Worm (Caenorhabditis elegans) whole organism, L2 larva: Measurements from ENCODE around the gene asm-1.

ENCODE experiments used
- C34F6.9 ChIP-seq: fragments of 150-350 bp; optimal IDR thresholded peaks from 2 replicates; lab custom pipeline; 2014; ENCODE audit warnings: missing biosample characterization, missing genetic modification characterization
- R02D3.7 ChIP-seq: fragments of 150-350 bp; optimal IDR thresholded peaks from 2 replicates; lab custom pipeline; 2014; ENCODE audit warnings: missing biosample characterization, missing genetic modification characterization
- ZK546.5 ChIP-seq: sonication (generic microtip); optimal IDR thresholded peaks from 2 replicates; lab custom pipeline; 2017; ENCODE audit warnings: missing biosample characterization, missing genetic modification characterization
- alr-1 ChIP-seq: fragments of 150-350 bp; optimal IDR thresholded peaks from 2 replicates; lab custom pipeline; 2014; ENCODE audit warnings: missing biosample characterization, missing genetic modification characterization
- aly-2 ChIP-seq: fragments of 150-350 bp; optimal IDR thresholded peaks from 2 replicates; lab custom pipeline; 2014; ENCODE audit warnings: missing biosample characterization, missing genetic modification characterization
- ama-1 ChIP-seq: fragments of 150-350 bp; optimal IDR thresholded peaks from 2 replicates; lab custom pipeline; 2018; ENCODE audit warnings: inconsistent platforms
- blmp-1 ChIP-seq: sonication (generic microtip); optimal IDR thresholded peaks from 2 replicates; lab custom pipeline; 2017; ENCODE audit warnings: missing genetic modification characterization, mild to moderate bottlenecking, missing compliant biosample characterization, antibody characterized with exemption, moderate library complexity; ENCODE audit not compliant: insufficient read depth
- ceh-16 ChIP-seq: fragments of 150-350 bp; optimal IDR thresholded peaks from 2 replicates; lab custom pipeline; 2014; ENCODE audit warnings: missing biosample characterization, missing genetic modification characterization
- ceh-82 ChIP-seq: fragments of 150-350 bp; optimal IDR thresholded peaks from 2 replicates; lab custom pipeline; 2014; ENCODE audit warnings: missing biosample characterization, missing genetic modification characterization
- egl-27 ChIP-seq: sonication (generic microtip); optimal IDR thresholded peaks from 3 replicates; lab custom pipeline; 2017; ENCODE audit warnings: missing biosample characterization, missing genetic modification reagents, missing genetic modification characterization
- elt-1 ChIP-seq: fragments of 150-350 bp; optimal IDR thresholded peaks from 2 replicates; lab custom pipeline; 2014; ENCODE audit warnings: missing biosample characterization, missing genetic modification characterization
- elt-3 ChIP-seq: sonication (generic microtip); optimal IDR thresholded peaks from 2 replicates; lab custom pipeline; 2017; ENCODE audit warnings: missing biosample characterization, missing genetic modification characterization
- fos-1 ChIP-seq: fragments of 150-350 bp; optimal IDR thresholded peaks from 2 replicates; lab custom pipeline; 2014; ENCODE audit warnings: missing biosample characterization, missing genetic modification characterization
- lin-11 ChIP-seq: fragments of 150-350 bp; sonication (generic microtip); optimal IDR thresholded peaks from 2 replicates; lab custom pipeline; 2014; ENCODE audit warnings: missing biosample characterization, missing genetic modification characterization, inconsistent platforms, mixed read lengths
- lin-13 ChIP-seq: fragments of 150-350 bp; optimal IDR thresholded peaks from 2 replicates; lab custom pipeline; 2014; ENCODE audit warnings: missing biosample characterization, missing genetic modification reagents, missing genetic modification characterization
- lin-39 ChIP-seq: fragments of 150-350 bp; optimal IDR thresholded peaks from 2 replicates; lab custom pipeline; 2014; ENCODE audit warnings: missing biosample characterization, missing genetic modification reagents, missing genetic modification characterization
- mbf-1 ChIP-seq: sonication (generic microtip); optimal IDR thresholded peaks from 2 replicates; lab custom pipeline; 2017; ENCODE audit warnings: missing biosample characterization, missing genetic modification characterization
- mdl-1 ChIP-seq, 2 experiments: fragments of 150-350 bp in 1 of 2; sonication (generic microtip) in 1 of 2; optimal IDR thresholded peaks; 2 replicates each; lab custom pipeline; 2017; ENCODE audit warnings: missing biosample characterization in 2 of 2, missing genetic modification characterization in 2 of 2
- nhr-10 ChIP-seq: sonication (generic microtip); optimal IDR thresholded peaks from 2 replicates; lab custom pipeline; 2017; ENCODE audit warnings: missing biosample characterization, missing genetic modification characterization
- nhr-11 ChIP-seq: fragments of 150-350 bp; optimal IDR thresholded peaks from 2 replicates; lab custom pipeline; 2014; ENCODE audit warnings: missing biosample characterization, missing genetic modification characterization
- nhr-12 ChIP-seq: fragments of 150-350 bp; optimal IDR thresholded peaks from 2 replicates; lab custom pipeline; 2014; ENCODE audit warnings: missing biosample characterization, missing genetic modification characterization
- nhr-129 ChIP-seq: fragments of 150-350 bp; optimal IDR thresholded peaks from 2 replicates; lab custom pipeline; 2014; ENCODE audit warnings: missing biosample characterization, missing genetic modification characterization
- nhr-21 ChIP-seq: fragments of 150-350 bp; optimal IDR thresholded peaks from 2 replicates; lab custom pipeline; 2014; ENCODE audit warnings: missing biosample characterization, missing genetic modification characterization
- nhr-23 ChIP-seq: fragments of 150-350 bp; optimal IDR thresholded peaks from 2 replicates; lab custom pipeline; 2014; ENCODE audit warnings: missing biosample characterization, missing genetic modification reagents, missing genetic modification characterization
- nhr-237 ChIP-seq: fragments of 150-350 bp; optimal IDR thresholded peaks from 2 replicates; lab custom pipeline; 2014; ENCODE audit warnings: missing biosample characterization, missing genetic modification characterization
- nhr-25 ChIP-seq: fragments of 150-350 bp; sonication (generic microtip); optimal IDR thresholded peaks from 3 replicates; lab custom pipeline; 2014; ENCODE audit warnings: missing biosample characterization, missing genetic modification characterization
- nhr-77 ChIP-seq: fragments of 150-350 bp; optimal IDR thresholded peaks from 2 replicates; lab custom pipeline; 2014; ENCODE audit warnings: missing biosample characterization, missing genetic modification characterization
- peb-1 ChIP-seq: fragments of 150-350 bp; optimal IDR thresholded peaks from 2 replicates; lab custom pipeline; 2014; ENCODE audit warnings: missing biosample characterization, missing genetic modification characterization
- sem-4 ChIP-seq: fragments of 150-350 bp; optimal IDR thresholded peaks from 2 replicates; lab custom pipeline; 2014; ENCODE audit warnings: missing biosample characterization, missing genetic modification reagents, missing genetic modification characterization
- skn-1 ChIP-seq: sonication (generic microtip); optimal IDR thresholded peaks from 2 replicates; lab custom pipeline; 2017; ENCODE audit warnings: missing biosample characterization, missing genetic modification characterization
- sma-3 ChIP-seq: sonication (generic microtip); optimal IDR thresholded peaks from 2 replicates; lab custom pipeline; 2016; ENCODE audit warnings: missing genetic modification reagents, missing genetic modification characterization, missing compliant biosample characterization
- sma-9 ChIP-seq, 2 experiments: fragments of 150-350 bp in 1 of 2; sonication (generic microtip) in 1 of 2; optimal IDR thresholded peaks; 2 replicates each; lab custom pipeline; 2014 to 2016; ENCODE audit warnings: missing genetic modification characterization in 2 of 2, mild to moderate bottlenecking in 1 of 2, missing biosample characterization in 1 of 2, missing compliant biosample characterization in 1 of 2, missing genetic modification reagents in 1 of 2, moderate library complexity in 1 of 2
- snpc-4 ChIP-seq: fragments of 150-350 bp; optimal IDR thresholded peaks from 2 replicates; lab custom pipeline; 2014; ENCODE audit warnings: missing biosample characterization, missing genetic modification characterization
- unc-55 ChIP-seq: fragments of 150-350 bp; sonication (generic microtip); optimal IDR thresholded peaks from 3 replicates; lab custom pipeline; 2014; ENCODE audit warnings: missing biosample characterization, missing genetic modification reagents, missing genetic modification characterization
- unc-62 ChIP-seq: fragments of 150-350 bp; optimal IDR thresholded peaks from 2 replicates; lab custom pipeline; 2014; ENCODE audit warnings: missing biosample characterization, missing genetic modification reagents, missing genetic modification characterization
- zag-1 ChIP-seq: fragments of 150-350 bp; optimal IDR thresholded peaks from 2 replicates; lab custom pipeline; 2014; ENCODE audit warnings: missing biosample characterization, missing genetic modification characterization
- ztf-11 ChIP-seq: sonication (generic microtip); optimal IDR thresholded peaks from 2 replicates; lab custom pipeline; 2017; ENCODE audit warnings: missing biosample characterization, missing genetic modification characterization
- ztf-4 ChIP-seq: fragments of 150-350 bp; optimal IDR thresholded peaks from 2 replicates; lab custom pipeline; 2014; ENCODE audit warnings: missing biosample characterization, missing genetic modification characterization

asm-1 gene

DNA sequence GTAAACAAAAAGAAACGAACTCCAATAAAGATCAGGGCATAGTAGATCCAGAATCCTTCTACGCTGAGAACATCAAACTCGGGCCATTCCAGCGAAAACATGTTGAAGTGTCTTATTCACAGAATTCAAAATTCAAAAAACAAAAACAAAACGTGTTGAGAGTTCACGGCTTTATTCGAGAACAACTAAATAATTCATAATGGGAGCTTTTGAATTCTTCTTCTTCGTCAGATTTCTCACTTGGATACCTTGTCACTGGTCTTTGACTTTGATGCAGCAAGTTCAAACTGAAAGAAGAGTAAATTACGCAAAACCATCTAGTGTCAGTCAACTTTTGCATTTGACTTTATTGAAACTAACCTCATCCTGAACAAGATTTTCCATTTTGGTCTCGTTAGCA is 7.8 kb downstream of the asm-1 start, which contains the start of gene B0252.11:
B0252.11 (minus strand) TSS at position 101 of the 400 bp plus-strand sequence.
- TF ChIP-seq ceh-16 = no peak
- TF ChIP-seq, all 48 proteins: peak for 0

DNA sequence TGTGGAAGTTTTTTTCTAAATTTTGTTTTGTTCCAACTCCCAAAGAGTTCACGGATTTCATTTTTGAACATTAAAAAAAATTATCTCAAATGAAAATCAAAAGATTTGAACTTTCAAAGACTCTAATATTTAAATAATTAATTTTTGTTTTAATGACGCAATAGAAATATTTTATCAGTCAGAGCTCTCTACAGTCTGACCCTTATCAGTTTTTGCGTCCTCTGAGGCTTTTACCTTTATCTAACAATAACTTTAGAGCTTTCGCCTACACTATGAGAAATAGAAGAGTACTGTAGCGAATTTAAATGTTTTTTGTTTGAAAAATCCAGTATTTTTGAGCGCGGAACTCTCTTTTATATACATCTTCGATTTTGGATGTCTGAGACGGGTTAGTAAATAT is 9.0 kb downstream of the asm-1 start, which contains the start of gene B0252.5:
B0252.5 (minus strand) TSS at position 17 of the 400 bp plus-strand sequence.
- no peak for TF ChIP-seq ama-1 (lab: Kevin White, UChicago)
- no peak for TF ChIP-seq nhr-12 (tag; lab: Kevin White, UChicago)
- TF ChIP-seq fos-1 = peak; percentile 53
- TF ChIP-seq snpc-4 = no peak
- no peak for TF ChIP-seq nhr-23 (tag; lab: Kevin White, UChicago)
- TF ChIP-seq nhr-10 = no peak
- no peak for TF ChIP-seq ceh-82 (tag; lab: Kevin White, UChicago)
- peak; percentile 37 for TF ChIP-seq sma-9 (GFP tag; optimal IDR thresholded peaks at IDR 0.05; lab: Kevin White, UChicago)
- TF ChIP-seq sma-9 (tag; optimal IDR thresholded peaks at IDR 0.05; lab: Kevin White, UChicago) = no peak
- TF ChIP-seq unc-62 = no peak

DNA sequence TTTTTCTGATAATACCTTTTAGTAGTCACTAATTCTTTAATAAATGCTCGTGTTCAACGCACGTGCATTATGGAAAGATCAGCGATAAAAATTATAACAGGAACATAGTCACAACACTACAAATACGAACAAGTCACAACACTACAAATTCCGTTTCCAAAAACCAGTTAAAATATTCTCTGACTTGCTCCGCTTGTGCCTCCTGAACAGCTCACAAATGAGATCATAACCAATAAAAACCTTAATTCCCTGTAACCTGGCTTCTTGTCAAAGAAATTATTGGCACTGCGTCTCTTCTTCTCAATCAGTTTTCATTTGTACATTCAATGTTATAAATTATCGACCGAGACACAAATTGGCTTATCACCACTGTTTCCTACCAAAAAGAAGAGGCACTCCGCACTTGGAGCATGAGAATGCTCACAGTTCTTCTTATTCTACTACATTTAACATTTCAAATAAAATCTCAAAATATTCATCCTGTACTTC is 9.5 kb downstream of the asm-1 start, which contains the start of gene B0252.1:
B0252.1 (plus strand) TSS at position 318 of the 489 bp plus-strand sequence.
- TF ChIP-seq sem-4 (no peak), fos-1 (peak; percentile 47)

DNA sequence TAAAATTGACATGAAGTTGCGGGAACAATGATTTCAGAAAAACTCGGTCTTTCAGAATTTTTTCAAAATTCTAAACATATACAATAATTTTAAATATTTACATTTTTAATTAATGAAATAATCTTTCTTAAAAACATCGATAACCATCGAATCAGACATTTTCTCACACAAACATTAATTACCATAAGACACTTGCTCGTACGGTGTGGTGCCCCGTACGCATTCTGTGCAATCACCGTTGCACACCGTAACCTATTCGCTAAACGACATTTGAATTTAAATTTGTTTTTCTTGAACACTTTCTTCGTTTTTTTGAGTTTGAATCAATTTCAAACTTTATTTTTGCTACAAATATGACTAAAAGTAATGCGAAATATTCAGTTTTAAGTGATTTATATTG is 13.9 kb downstream of the asm-1 start:
- TF ChIP-seq lin-39 (tag; lab: Kevin White, UChicago) = no peak
- TF ChIP-seq fos-1 = no peak
- no peak for TF ChIP-seq nhr-21 (tag; lab: Kevin White, UChicago)
- TF ChIP-seq egl-27 = no peak
- no peak for TF ChIP-seq ztf-11 (tag; lab: Kevin White, UChicago)
- TF ChIP-seq C34F6.9 (tag; lab: Kevin White, UChicago) = no peak
- no peak for TF ChIP-seq sma-3 (GFP tag; lab: Kevin White, UChicago)
- TF ChIP-seq aly-2 (tag; lab: Kevin White, UChicago) = no peak
- TF ChIP-seq ceh-16 = no peak
- TF ChIP-seq unc-55 = no peak
- no peak for TF ChIP-seq lin-13 (GFP tag; lab: Kevin White, UChicago)
- TF ChIP-seq nhr-10 = no peak
- no peak for TF ChIP-seq elt-1 (tag; lab: Kevin White, UChicago)
- no peak for TF ChIP-seq mbf-1 (tag; lab: Kevin White, UChicago)
- TF ChIP-seq zag-1 (tag; lab: Kevin White, UChicago) = no peak
- no peak for TF ChIP-seq nhr-77 (tag; lab: Kevin White, UChicago)
- TF ChIP-seq ZK546.5 (tag; lab: Kevin White, UChicago) = no peak
- no peak for TF ChIP-seq nhr-25
- no peak for TF ChIP-seq blmp-1 (tag; lab: Kevin White, UChicago)
- TF ChIP-seq, all 48 proteins: peak for 0

DNA sequence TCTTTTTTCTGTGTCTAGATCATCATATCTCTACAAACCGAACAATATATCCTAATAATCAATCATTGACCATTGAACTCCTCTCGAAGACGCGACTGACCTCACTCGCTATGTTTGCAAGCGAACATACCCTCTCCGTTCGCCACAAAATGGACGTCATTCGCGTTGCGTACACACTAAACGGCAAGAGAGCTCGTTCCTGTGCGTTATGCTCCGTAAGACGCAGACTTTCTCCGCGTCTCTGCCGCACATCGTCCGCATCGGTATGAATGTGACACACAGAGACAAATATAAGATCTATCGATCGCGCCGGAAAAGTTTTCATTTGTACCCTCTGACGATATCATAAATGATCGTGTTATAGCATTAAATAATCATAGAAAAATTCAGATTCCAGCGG is 16.2 kb downstream of the asm-1 start:
- TF ChIP-seq skn-1 (tag; lab: Kevin White, UChicago) (no peak), peb-1 (no peak), nhr-21 (tag; lab: Kevin White, UChicago) (no peak), nhr-11 (tag; lab: Kevin White, UChicago) (no peak), ztf-11 (tag; lab: Kevin White, UChicago) (no peak), lin-11 (tag; lab: Kevin White, UChicago) (no peak), sma-3 (GFP tag; lab: Kevin White, UChicago) (no peak), alr-1 (no peak), nhr-77 (tag; lab: Kevin White, UChicago) (no peak), nhr-237 (tag; lab: Kevin White, UChicago) (no peak), R02D3.7 (tag; lab: Kevin White, UChicago) (no peak), egl-27 (no peak), elt-3 (no peak), ztf-4 (tag; lab: Kevin White, UChicago) (no peak), lin-13 (GFP tag; lab: Kevin White, UChicago) (no peak), mdl-1 (tag; optimal IDR thresholded peaks at IDR 0.05; lab: Kevin White, UChicago) (no peak), ceh-16 (no peak), nhr-129 (tag; lab: Kevin White, UChicago) (no peak)
